Fruit fly (Drosophila melanogaster): ENCODE data around the gene CG10651.

dm6 chr2L:20097105-20097631 lies 37.6 kb downstream of the CG10651 start, which contains the start of the genes mRpS18B and Kua:
- TF ChIP-seq CG13204 (GFP tag; optimal IDR thresholded peaks at IDR 0.05) (no peak), D1 (tag; optimal IDR thresholded peaks at IDR 0.05) (peak; percentile 61), CG17806 (tag; optimal IDR thresholded peaks at IDR 0.05) (peak; percentile 39), EcR (GFP tag; optimal IDR thresholded peaks at IDR 0.05) (no peak), CG15710 (tag; optimal IDR thresholded peaks at IDR 0.05) (peak; percentile 38), Ets98B (GFP tag; IDR thresholded peaks at IDR 0.05) (peak; percentile 46), CG4496 (GFP tag; IDR thresholded peaks at IDR 0.05) (peak; percentile 41; the same call in 1 of the 3 replicates), gl (tag; optimal IDR thresholded peaks at IDR 0.05) (no peak), Pif1B (GFP tag; optimal IDR thresholded peaks at IDR 0.05) (no peak), fd96Ca (GFP tag; IDR thresholded peaks at IDR 0.05) (no peak), CG14655 (GFP tag; optimal IDR thresholded peaks at IDR 0.05) (peak; percentile 41)

Data from whole organism, pupa.